Worm (Caenorhabditis elegans): Measurements from ENCODE around the gene F10C2.5.
A peak's percentile ranks its signal among the peaks of the same experiment; 100 is the strongest.

F10C2.5 gene

ce11 chrV:12065369-12065768, 20.1 kb downstream of the F10C2.5 start, which contains the start of gene pqn-53:
pqn-53 (minus strand) TSS chrV:12065391.
- TF ChIP-seq him-1 (tag; optimal IDR thresholded peaks at IDR 0.05) (no peak), dao-5 (tag; optimal IDR thresholded peaks at IDR 0.05) (no peak), W03F9.2 (tag; optimal IDR thresholded peaks at IDR 0.05) (no peak)

ce11 chrV:12065859-12066258, 20.6 kb downstream of the F10C2.5 start:
- TF ChIP-seq W03F9.2 (tag; optimal IDR thresholded peaks at IDR 0.05), result peak; percentile 39
- no peak for TF ChIP-seq him-1 (tag; optimal IDR thresholded peaks at IDR 0.05)

ce11 chrV:12068437-12068836, 23.2 kb downstream of the F10C2.5 start, which contains the start of gene kmo-2:
kmo-2 (minus strand) TSS chrV:12068537.
- TF ChIP-seq him-1 (tag; optimal IDR thresholded peaks at IDR 0.05) (no peak), W03F9.2 (tag; optimal IDR thresholded peaks at IDR 0.05) (no peak), dao-5 (tag; optimal IDR thresholded peaks at IDR 0.05) (no peak)

- no peak for TF ChIP-seq W03F9.2 (tag; optimal IDR thresholded peaks at IDR 0.05)
- TF ChIP-seq him-1 (tag; optimal IDR thresholded peaks at IDR 0.05), result no peak
- no peak for TF ChIP-seq dao-5 (tag; optimal IDR thresholded peaks at IDR 0.05)
Measured at ce11 chrV:12070419-12070818, 25.2 kb downstream of the F10C2.5 start, which contains the start of gene kmo-1. kmo-1 (minus strand) TSS chrV:12070519.

ce11 chrV:12071483-12071882, 26.3 kb downstream of the F10C2.5 start:
- TF ChIP-seq him-1 (tag; optimal IDR thresholded peaks at IDR 0.05) (no peak), W03F9.2 (tag; optimal IDR thresholded peaks at IDR 0.05) (no peak), dao-5 (tag; optimal IDR thresholded peaks at IDR 0.05) (no peak)

ce11 chrV:12074886-12075285, 29.7 kb downstream of the F10C2.5 start, which contains the start of gene R07B7.6:
R07B7.6 (minus strand) TSS chrV:12074986.
- TF ChIP-seq him-1 (tag; optimal IDR thresholded peaks at IDR 0.05) (no peak), W03F9.2 (tag; optimal IDR thresholded peaks at IDR 0.05) (no peak), dao-5 (tag; optimal IDR thresholded peaks at IDR 0.05) (no peak)

ce11 chrV:12075983-12076382, 30.8 kb downstream of the F10C2.5 start:
- TF ChIP-seq W03F9.2 (tag; optimal IDR thresholded peaks at IDR 0.05) (no peak), him-1 (tag; optimal IDR thresholded peaks at IDR 0.05) (no peak), dao-5 (tag; optimal IDR thresholded peaks at IDR 0.05) (no peak)

ce11 chrV:12080274-12080673, 35.0 kb downstream of the F10C2.5 start, which contains the start of gene R07B7.9:
R07B7.9 (minus strand) TSS chrV:12080374.
- TF ChIP-seq him-1 (tag; optimal IDR thresholded peaks at IDR 0.05) (no peak), dao-5 (tag; optimal IDR thresholded peaks at IDR 0.05) (no peak), W03F9.2 (tag; optimal IDR thresholded peaks at IDR 0.05) (no peak)

ce11 chrV:12082932-12083331, 37.7 kb downstream of the F10C2.5 start, which contains the start of gene R07B7.10:
R07B7.10 (plus strand) TSS chrV:12083216.
- no peak for TF ChIP-seq W03F9.2 (tag; optimal IDR thresholded peaks at IDR 0.05)
- no peak for TF ChIP-seq dao-5 (tag; optimal IDR thresholded peaks at IDR 0.05)
- no peak for TF ChIP-seq him-1 (tag; optimal IDR thresholded peaks at IDR 0.05)

ce11 chrV:12084216-12084615, 39.0 kb downstream of the F10C2.5 start, which contains the start of gene R07B7.8:
R07B7.8 (minus strand) TSS chrV:12084316.
- TF ChIP-seq him-1 (tag; optimal IDR thresholded peaks at IDR 0.05) (no peak), dao-5 (tag; optimal IDR thresholded peaks at IDR 0.05) (no peak), W03F9.2 (tag; optimal IDR thresholded peaks at IDR 0.05) (no peak)

- TF ChIP-seq dao-5 (tag; optimal IDR thresholded peaks at IDR 0.05), result no peak
- TF ChIP-seq him-1 (tag; optimal IDR thresholded peaks at IDR 0.05), result no peak
- TF ChIP-seq W03F9.2 (tag; optimal IDR thresholded peaks at IDR 0.05), result no peak
Measured at ce11 chrV:12085867-12086634, 40.8 kb downstream of the F10C2.5 start.

- no peak for TF ChIP-seq him-1 (tag; optimal IDR thresholded peaks at IDR 0.05)
- TF ChIP-seq W03F9.2 (tag; optimal IDR thresholded peaks at IDR 0.05), result no peak
- TF ChIP-seq dao-5 (tag; optimal IDR thresholded peaks at IDR 0.05), result no peak
Measured at ce11 chrV:12086934-12087333, 41.7 kb downstream of the F10C2.5 start, which contains the start of gene gana-1. gana-1 (plus strand) TSS chrV:12087234.

- no peak for TF ChIP-seq him-1 (tag; optimal IDR thresholded peaks at IDR 0.05)
- TF ChIP-seq dao-5 (tag; optimal IDR thresholded peaks at IDR 0.05), result no peak
- TF ChIP-seq W03F9.2 (tag; optimal IDR thresholded peaks at IDR 0.05), result no peak
Measured at ce11 chrV:12088773-12089172, 43.5 kb downstream of the F10C2.5 start, which contains the start of gene R07B7.12. R07B7.12 (plus strand) TSS chrV:12089073.

ce11 chrV:12091759-12092158, 46.5 kb downstream of the F10C2.5 start, which contains the start of gene nhr-206:
nhr-206 (plus strand) TSS chrV:12092006.
- TF ChIP-seq him-1 (tag; optimal IDR thresholded peaks at IDR 0.05), result no peak
- no peak for TF ChIP-seq W03F9.2 (tag; optimal IDR thresholded peaks at IDR 0.05)
- TF ChIP-seq dao-5 (tag; optimal IDR thresholded peaks at IDR 0.05), result no peak

Measured in whole organism, L4/young adult.